Worm (Caenorhabditis elegans): ENCODE results near the gene wdr-60.

DNA sequence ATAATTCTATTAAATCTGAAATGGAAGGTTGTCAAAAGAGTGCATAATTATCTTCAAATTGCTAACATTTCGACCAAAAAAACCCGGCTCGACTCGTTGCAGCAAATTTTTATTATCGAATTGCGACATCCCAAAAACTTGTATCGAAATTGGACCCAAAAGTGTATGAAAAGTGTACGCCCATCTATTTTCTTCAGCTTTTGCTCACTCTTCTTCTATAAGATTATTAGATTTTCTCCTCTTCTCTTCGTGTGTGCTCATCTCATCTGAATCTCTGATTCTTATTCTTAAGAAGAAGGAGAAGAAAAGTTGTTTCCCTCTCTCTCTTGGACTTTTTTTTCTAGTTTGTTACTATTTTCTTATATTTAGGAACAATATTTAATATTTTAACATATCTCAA, 19.8 kb upstream of the wdr-60 start:
- TF ChIP-seq sptf-1 (tag; optimal IDR thresholded peaks at IDR 0.05) (no peak), elt-3 (tag; optimal IDR thresholded peaks at IDR 0.05) (no peak), nhr-12 (tag; optimal IDR thresholded peaks at IDR 0.05) (no peak), lin-35 (GFP tag; optimal IDR thresholded peaks at IDR 0.05) (peak in 1 of 2 experiments; percentile 6), nhr-77 (tag; optimal IDR thresholded peaks at IDR 0.05) (no peak), tbx-2 (tag; optimal IDR thresholded peaks at IDR 0.05) (no peak), fos-1 (tag; optimal IDR thresholded peaks at IDR 0.05) (no peak)
